Worm (Caenorhabditis elegans) whole organism, L1 larva: Measurements from ENCODE around the gene fipr-13.

Experiments
- C16A3.4 ChIP-seq: fragments of 150-350 bp; optimal IDR thresholded peaks from 2 replicates; lab custom pipeline; 2014; ENCODE audit warnings: missing biosample characterization, missing genetic modification characterization
- C34B4.2 ChIP-seq: sonication (generic microtip); optimal IDR thresholded peaks from 2 replicates; lab custom pipeline; 2017; ENCODE audit warnings: mild to moderate bottlenecking, missing genetic modification characterization, missing compliant biosample characterization
- aly-2 ChIP-seq: fragments of 150-350 bp; optimal IDR thresholded peaks from 2 replicates; lab custom pipeline; 2014; ENCODE audit warnings: missing biosample characterization, missing genetic modification characterization
- ama-1 ChIP-seq: fragments of 150-350 bp; optimal IDR thresholded peaks from 2 replicates; lab custom pipeline; 2014
- blmp-1 ChIP-seq: fragments of 150-350 bp; optimal IDR thresholded peaks from 2 replicates; lab custom pipeline; 2014; ENCODE audit warnings: missing biosample characterization, missing genetic modification characterization
- dpl-1 ChIP-seq, 3 experiments: fragments of 150-350 bp in 2 of 3; sonication (generic microtip) in 1 of 3; optimal IDR thresholded peaks; 2 replicates each; lab custom pipeline; 2014 to 2017; ENCODE audit warnings: missing biosample characterization in 3 of 3, missing genetic modification characterization in 3 of 3, missing genetic modification reagents in 3 of 3
- efl-1 ChIP-seq, 4 experiments: fragments of 150-350 bp; optimal IDR thresholded peaks in 3 of 4; peaks in 1 of 4; 1 replicate in 1 of 4; 2 replicates in 3 of 4; lab custom pipeline; 2014; ENCODE audit warnings: missing biosample characterization in 2 of 4, missing genetic modification characterization in 2 of 4, missing genetic modification reagents in 2 of 4
- elt-3 ChIP-seq, 6 experiments: fragments of 150-350 bp in 1 of 6; sonication (generic microtip); optimal IDR thresholded peaks; 2 replicates each; lab custom pipeline; 2017 to 2018; ENCODE audit warnings: missing biosample characterization in 6 of 6, missing genetic modification characterization in 6 of 6, inconsistent platforms in 1 of 6
- fkh-10 ChIP-seq: sonication (generic microtip); optimal IDR thresholded peaks from 2 replicates; lab custom pipeline; 2017; ENCODE audit warnings: missing biosample characterization, missing genetic modification reagents, missing genetic modification characterization
- fkh-4 ChIP-seq: sonication (generic microtip); optimal IDR thresholded peaks from 2 replicates; lab custom pipeline; 2016; ENCODE audit warnings: missing compliant biosample characterization, missing genetic modification characterization, borderline replicate concordance
- fkh-8 ChIP-seq: sonication (generic microtip); optimal IDR thresholded peaks from 2 replicates; lab custom pipeline; 2016; ENCODE audit warnings: mild to moderate bottlenecking, missing genetic modification characterization, missing compliant biosample characterization
- hpl-2 ChIP-seq: fragments of 150-350 bp; optimal IDR thresholded peaks from 2 replicates; lab custom pipeline; 2014; ENCODE audit warnings: missing biosample characterization, missing genetic modification reagents, missing genetic modification characterization
- lin-14 ChIP-seq: fragments of 200-800 bp; sonication (Bioruptor generic); optimal IDR thresholded peaks from 2 replicates; lab custom pipeline; 2018; ENCODE audit warnings: mild to moderate bottlenecking, missing genetic modification characterization, moderate library complexity, missing compliant biosample characterization
- lin-35 ChIP-seq, 2 experiments: fragments of 150-350 bp; optimal IDR thresholded peaks; 2 replicates each; lab custom pipeline; 2014; ENCODE audit warnings: missing biosample characterization in 2 of 2, missing genetic modification characterization in 2 of 2, missing genetic modification reagents in 2 of 2
- lin-39 ChIP-seq: fragments of 150-350 bp; optimal IDR thresholded peaks from 2 replicates; lab custom pipeline; 2014; ENCODE audit warnings: missing biosample characterization, missing genetic modification reagents, missing genetic modification characterization
- lsy-2 ChIP-seq, 2 experiments: fragments of 150-350 bp; optimal IDR thresholded peaks; 2 replicates each; lab custom pipeline; 2014; ENCODE audit warnings: missing biosample characterization in 2 of 2, missing genetic modification characterization in 2 of 2
- mdl-1 ChIP-seq, 2 experiments: fragments of 150-350 bp; optimal IDR thresholded peaks; 2 replicates each; lab custom pipeline; 2014 to 2017; ENCODE audit warnings: missing biosample characterization in 2 of 2, missing genetic modification characterization in 2 of 2, inconsistent platforms in 1 of 2
- mep-1 ChIP-seq: fragments of 150-350 bp; optimal IDR thresholded peaks from 2 replicates; lab custom pipeline; 2014; ENCODE audit warnings: missing biosample characterization, missing genetic modification characterization
- nhr-11 ChIP-seq: fragments of 150-350 bp; optimal IDR thresholded peaks from 2 replicates; lab custom pipeline; 2014; ENCODE audit warnings: missing biosample characterization, missing genetic modification characterization
- nhr-12 ChIP-seq: sonication (generic microtip); optimal IDR thresholded peaks from 2 replicates; lab custom pipeline; 2017; ENCODE audit warnings: missing biosample characterization, missing genetic modification characterization
- nhr-20 ChIP-seq: sonication (generic microtip); optimal IDR thresholded peaks from 2 replicates; lab custom pipeline; 2016; ENCODE audit warnings: mild to moderate bottlenecking, missing genetic modification characterization, missing compliant biosample characterization
- nhr-47 ChIP-seq: sonication (generic microtip); optimal IDR thresholded peaks from 2 replicates; lab custom pipeline; 2016; ENCODE audit warnings: mild to moderate bottlenecking, missing genetic modification characterization, moderate library complexity, missing compliant biosample characterization
- nhr-71 ChIP-seq: sonication (generic microtip); optimal IDR thresholded peaks from 2 replicates; lab custom pipeline; 2016; ENCODE audit warnings: mild to moderate bottlenecking, missing genetic modification characterization, moderate library complexity, missing compliant biosample characterization
- nhr-76 ChIP-seq: sonication (generic microtip); optimal IDR thresholded peaks from 2 replicates; lab custom pipeline; 2017; ENCODE audit warnings: missing biosample characterization, missing genetic modification characterization
- nhr-77 ChIP-seq: fragments of 150-350 bp; optimal IDR thresholded peaks from 2 replicates; lab custom pipeline; 2014; ENCODE audit warnings: missing biosample characterization, missing genetic modification characterization
- nhr-85 ChIP-seq: sonication (generic microtip); peaks from one replicate; lab custom pipeline; 2016; ENCODE audit warnings: missing genetic modification characterization, inconsistent platforms, missing compliant biosample characterization
- nhr-90 ChIP-seq: sonication (generic microtip); optimal IDR thresholded peaks from 2 replicates; lab custom pipeline; 2016; ENCODE audit warnings: mild to moderate bottlenecking, missing genetic modification characterization, missing compliant biosample characterization; ENCODE audit not compliant: poor library complexity
- pag-3 ChIP-seq: sonication (generic microtip); optimal IDR thresholded peaks from 2 replicates; lab custom pipeline; 2017; ENCODE audit warnings: missing genetic modification characterization, mild to moderate bottlenecking, missing compliant biosample characterization, antibody characterized with exemption, borderline replicate concordance; ENCODE audit not compliant: insufficient read depth
- pqm-1 ChIP-seq: sonication (generic microtip); optimal IDR thresholded peaks from 3 replicates; lab custom pipeline; 2017; ENCODE audit warnings: missing biosample characterization, missing genetic modification characterization
- snpc-4 ChIP-seq: fragments of 150-350 bp; optimal IDR thresholded peaks from 2 replicates; lab custom pipeline; 2014; ENCODE audit warnings: missing biosample characterization, missing genetic modification characterization
- snu-23 ChIP-seq: sonication (generic microtip); optimal IDR thresholded peaks from 2 replicates; lab custom pipeline; 2016; ENCODE audit warnings: missing genetic modification characterization, missing compliant biosample characterization
- sox-4 ChIP-seq: sonication (generic microtip); optimal IDR thresholded peaks from 2 replicates; lab custom pipeline; 2016; ENCODE audit warnings: missing genetic modification characterization, missing compliant biosample characterization
- unc-30 ChIP-seq: sonication (generic microtip); optimal IDR thresholded peaks from 2 replicates; lab custom pipeline; 2017; ENCODE audit warnings: missing biosample characterization, missing genetic modification characterization
- unc-86 ChIP-seq: sonication (generic microtip); optimal IDR thresholded peaks from 2 replicates; lab custom pipeline; 2016; ENCODE audit warnings: missing genetic modification characterization, missing compliant biosample characterization
- unc-98 ChIP-seq: fragments of 200-800 bp; sonication (Bioruptor generic); IDR thresholded peaks from 2 replicates; pipeline ENCODE4 v1.3.6; 2022; ENCODE audit warnings: missing genetic modification characterization, missing compliant biosample characterization
- xbp-1 ChIP-seq: sonication (generic microtip); optimal IDR thresholded peaks from 2 replicates; lab custom pipeline; 2016; ENCODE audit warnings: missing genetic modification characterization, missing compliant biosample characterization
- zag-1 ChIP-seq: fragments of 150-350 bp; optimal IDR thresholded peaks from 2 replicates; lab custom pipeline; 2014; ENCODE audit warnings: missing biosample characterization, missing genetic modification characterization
- ztf-11 ChIP-seq, 2 experiments: sonication (generic microtip); optimal IDR thresholded peaks; 2 replicates each; lab custom pipeline; 2016 to 2017; ENCODE audit warnings: missing genetic modification characterization in 2 of 2, missing biosample characterization in 1 of 2, missing compliant biosample characterization in 1 of 2

Gene fipr-13

DNA sequence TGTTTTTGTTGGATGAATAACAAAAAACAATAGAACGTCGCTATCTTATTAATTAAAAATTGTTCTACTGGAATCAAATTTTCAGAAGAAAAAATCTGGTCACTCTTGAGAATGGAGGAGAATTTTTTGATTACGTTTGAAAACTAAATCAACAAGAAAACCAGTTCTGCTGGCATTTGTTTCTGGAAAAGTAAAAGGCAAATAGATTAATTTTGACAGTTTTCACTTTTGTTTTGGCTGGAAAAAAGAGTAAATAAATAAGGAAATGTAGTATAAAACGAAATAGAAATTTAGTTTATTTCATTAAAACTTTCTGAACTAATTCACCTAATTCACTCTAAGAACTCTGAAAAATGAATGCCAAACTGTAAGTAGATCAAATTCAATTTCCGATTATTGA is at the start of gene fipr-13:
Gene fipr-13 (plus strand): TSS at position 301 of the 400 bp plus-strand sequence.
- no peak for TF ChIP-seq lin-39
- TF ChIP-seq lin-35 (GFP tag; optimal IDR thresholded peaks at IDR 0.05; lab: Kevin White, UChicago), result no peak

DNA sequence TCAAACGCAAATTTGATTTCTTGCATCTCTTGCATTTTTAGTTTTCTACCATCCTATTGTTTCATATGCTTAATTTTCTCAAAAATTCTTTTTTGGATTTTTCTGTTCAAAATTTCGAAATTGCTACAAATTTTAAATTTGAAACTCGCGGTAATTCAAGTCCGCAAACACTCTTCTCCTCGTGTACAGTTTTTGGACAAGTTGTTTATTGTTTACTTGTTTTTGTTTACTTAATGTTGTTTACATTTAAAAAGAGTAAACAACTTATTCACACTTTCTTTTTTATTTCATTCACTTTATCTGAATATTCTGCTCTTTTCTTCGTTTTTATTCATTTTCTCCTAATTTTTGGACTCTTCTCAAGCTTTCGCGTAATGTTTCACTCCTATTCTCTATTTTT is 46.0 kb upstream of the fipr-13 start:
- TF ChIP-seq nhr-11 (tag; lab: Kevin White, UChicago), result no peak

DNA sequence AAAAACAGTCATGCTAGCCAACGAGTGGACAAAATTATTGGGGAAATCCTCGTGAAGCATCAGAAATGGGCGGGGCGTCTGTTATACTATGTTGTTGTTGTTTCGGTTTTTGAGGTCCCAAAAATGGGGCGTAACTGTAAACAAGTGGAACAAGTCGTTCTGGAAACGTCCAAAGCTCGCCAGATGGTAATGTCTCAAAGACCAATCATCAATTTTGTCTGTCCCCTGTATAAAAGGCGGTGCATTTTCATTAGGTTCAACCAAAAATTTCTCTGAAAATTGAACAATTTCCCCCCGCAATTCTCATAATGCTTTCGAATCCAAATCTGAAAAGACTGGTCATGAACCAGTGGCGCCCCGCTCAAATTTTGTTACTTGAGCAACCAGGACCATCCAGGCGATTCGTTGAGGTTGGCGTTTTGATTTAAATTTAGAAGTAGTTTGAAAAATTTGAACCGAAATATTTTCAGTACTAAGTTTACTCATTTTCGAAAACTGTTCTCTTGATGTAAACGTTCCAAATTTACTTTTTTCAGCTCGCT is 45.2 kb upstream of the fipr-13 start:
- TF ChIP-seq elt-3 (tag; optimal IDR thresholded peaks at IDR 0.05; lab: Kevin White, UChicago), result no peak

DNA sequence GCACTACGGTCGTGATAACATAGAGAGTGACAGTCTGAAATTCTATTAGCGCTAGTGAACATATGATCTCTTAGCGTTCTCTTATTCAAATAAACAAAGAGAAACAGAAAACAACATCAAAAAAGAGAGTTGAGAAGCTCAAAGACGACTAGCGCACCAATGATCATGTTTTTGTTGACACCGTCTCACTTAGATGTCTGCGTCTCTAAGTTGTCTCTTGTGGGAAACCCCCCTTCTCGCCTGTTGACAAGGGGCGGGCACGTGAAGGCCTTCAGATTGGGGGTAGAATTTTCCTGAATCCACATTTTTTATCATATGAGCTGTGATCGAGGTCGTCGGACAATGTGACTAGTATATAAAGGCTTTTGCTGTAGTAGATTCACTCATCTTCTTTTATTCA is 44.4 kb upstream of the fipr-13 start:
- TF ChIP-seq fkh-8 (peak; percentile 52), nhr-85 (tag; lab: Kevin White, UChicago) (peak; percentile 67), nhr-71 (tag; lab: Kevin White, UChicago) (peak; percentile 43), lsy-2 (tag; optimal IDR thresholded peaks at IDR 0.05; lab: Kevin White, UChicago) (peak in 1 of 2 experiments; percentile 28), lin-14 (GFP tag; lab: Kevin White, UChicago) (peak; percentile 74), sox-4 (no peak), lin-35 (GFP tag; optimal IDR thresholded peaks at IDR 0.05; lab: Kevin White, UChicago) (peak in 1 of 2 experiments; percentile 5), unc-86 (tag; lab: Kevin White, UChicago) (no peak), dpl-1 (GFP tag; optimal IDR thresholded peaks at IDR 0.05; lab: Kevin White, UChicago) (peak in 1 of 3 experiments; percentile 7), snu-23 (GFP tag; lab: Kevin White, UChicago) (peak; percentile 38), xbp-1 (tag; lab: Kevin White, UChicago) (no peak), mdl-1 (tag; optimal IDR thresholded peaks at IDR 0.05; lab: Kevin White, UChicago) (peak in 1 of 2 experiments; percentile 25)
- TF ChIP-seq, all 84 proteins: peak for 9

DNA sequence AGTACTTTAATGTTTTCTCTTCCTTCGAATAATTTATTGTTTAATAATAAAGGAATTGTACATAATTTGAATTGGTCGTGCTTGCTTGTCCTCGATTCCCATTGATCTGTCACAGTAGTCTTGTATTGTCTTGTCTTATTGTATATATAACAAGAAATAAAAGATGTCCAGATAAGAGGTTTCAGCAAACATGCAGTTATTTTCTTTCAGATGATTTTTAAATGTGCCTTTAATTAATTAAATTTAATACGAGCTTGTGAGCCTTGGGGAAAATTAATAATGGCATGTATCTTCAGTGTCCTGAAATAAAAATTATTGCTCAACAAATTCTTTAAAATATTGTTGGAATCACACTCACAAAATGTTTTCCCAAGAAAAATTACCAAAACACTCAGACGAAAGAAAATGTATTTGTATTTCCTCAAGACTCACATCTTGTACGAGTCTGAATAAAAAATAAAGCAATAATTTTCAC is 41.2 kb upstream of the fipr-13 start:
- TF ChIP-seq nhr-85 (tag; lab: Kevin White, UChicago), result no peak
- no peak for TF ChIP-seq nhr-20 (tag; lab: Kevin White, UChicago)
- no peak for TF ChIP-seq nhr-11 (tag; lab: Kevin White, UChicago)
- TF ChIP-seq unc-30 (tag; lab: Kevin White, UChicago), result no peak
- TF ChIP-seq zag-1 (tag; lab: Kevin White, UChicago), result no peak
- no peak for TF ChIP-seq C16A3.4 (tag; lab: Kevin White, UChicago)
- no peak for TF ChIP-seq C34B4.2 (tag; lab: Kevin White, UChicago)

DNA sequence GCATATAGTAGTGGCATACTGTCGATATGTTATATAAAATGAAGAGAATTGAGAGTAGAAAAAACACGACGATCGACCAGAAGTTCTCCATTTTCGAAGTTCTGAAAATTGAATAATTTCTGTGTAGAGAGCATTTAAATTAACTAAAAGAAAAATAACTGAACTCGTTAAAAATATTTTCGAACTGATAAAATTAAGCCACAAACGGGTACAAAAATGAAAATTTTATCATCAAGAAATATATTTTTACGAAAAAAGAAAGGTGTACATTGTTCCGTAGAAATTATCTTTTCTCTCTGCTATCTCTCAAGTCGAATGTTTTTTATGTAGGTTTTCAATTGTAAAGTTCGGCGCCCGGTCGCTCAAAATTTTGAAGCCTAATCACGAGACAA is 33.3 kb upstream of the fipr-13 start, which contains the start of gene acl-2:
Gene acl-2 (minus strand): TSS at position 101 of the 392 bp plus-strand sequence.
- TF ChIP-seq elt-3 (tag; optimal IDR thresholded peaks at IDR 0.05; lab: Kevin White, UChicago) (peak in 1 of 6 experiments; percentile 12), nhr-47 (no peak), blmp-1 (tag; lab: Kevin White, UChicago) (peak; percentile 38)

DNA sequence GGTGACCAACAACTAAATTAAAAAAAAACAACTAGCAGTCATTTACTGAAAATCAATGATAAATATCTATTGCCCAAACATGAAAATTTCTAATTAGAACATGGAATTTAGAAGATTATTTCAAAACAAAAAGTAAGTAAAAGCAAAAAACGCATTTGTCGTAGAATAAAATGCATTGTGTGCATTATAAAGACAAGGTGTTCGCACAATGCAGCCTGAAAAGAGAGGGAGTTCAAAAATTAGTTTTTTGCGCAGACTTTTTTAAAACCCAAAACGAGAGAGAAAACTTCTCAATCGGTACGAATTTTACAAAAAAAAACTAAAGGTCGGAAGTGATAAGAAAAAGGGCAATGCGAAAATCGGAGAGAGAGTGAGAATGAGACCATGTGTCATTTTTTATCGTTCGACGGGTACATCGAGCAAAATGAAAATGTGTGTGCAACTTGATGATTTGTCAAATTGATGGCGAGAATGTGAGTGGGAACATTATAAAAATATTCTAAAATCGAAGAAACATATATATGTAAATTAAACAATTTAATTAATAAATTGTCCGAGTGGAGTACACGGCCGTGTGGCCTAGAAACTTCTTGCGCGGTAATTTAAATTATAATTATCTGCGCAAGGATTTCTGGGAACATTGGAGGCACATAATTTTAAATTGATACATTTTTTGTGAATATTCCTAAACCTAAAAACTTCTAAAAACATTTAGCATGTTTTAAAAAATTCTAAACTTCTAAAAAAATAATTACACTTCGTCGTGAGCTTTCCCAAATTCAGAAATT is 32.7 kb upstream of the fipr-13 start:
- TF ChIP-seq ama-1 (no peak), nhr-77 (tag; lab: Kevin White, UChicago) (peak; percentile 29), pag-3 (tag; lab: Kevin White, UChicago) (no peak), fkh-4 (tag; lab: Kevin White, UChicago) (no peak), fkh-10 (no peak), unc-30 (tag; lab: Kevin White, UChicago) (no peak), hpl-2 (GFP tag; lab: Kevin White, UChicago) (no peak), nhr-76 (tag; lab: Kevin White, UChicago) (no peak), pqm-1 (no peak), unc-98 (GFP tag; lab: Robert Waterston, UW) (no peak), aly-2 (tag; lab: Kevin White, UChicago) (no peak), snpc-4 (no peak), mep-1 (tag; lab: Kevin White, UChicago) (peak; percentile 60), xbp-1 (tag; lab: Kevin White, UChicago) (peak; percentile 43), ztf-11 (tag; optimal IDR thresholded peaks at IDR 0.05; lab: Kevin White, UChicago) (no peak), sox-4 (no peak), nhr-12 (tag; lab: Kevin White, UChicago) (no peak), efl-1 (optimal IDR thresholded peaks at IDR 0.05; lab: Kevin White, UChicago) (peak; percentile 96 to 97), efl-1 (GFP tag; optimal IDR thresholded peaks at IDR 0.05 in 1 of 2; lab: Kevin White, UChicago) (peak; percentile 94 to 99), nhr-90 (tag; lab: Kevin White, UChicago) (peak; percentile 58)
